Worm (Caenorhabditis elegans): ENCODE measurements around the gene Y41G9A.17.

DNA sequence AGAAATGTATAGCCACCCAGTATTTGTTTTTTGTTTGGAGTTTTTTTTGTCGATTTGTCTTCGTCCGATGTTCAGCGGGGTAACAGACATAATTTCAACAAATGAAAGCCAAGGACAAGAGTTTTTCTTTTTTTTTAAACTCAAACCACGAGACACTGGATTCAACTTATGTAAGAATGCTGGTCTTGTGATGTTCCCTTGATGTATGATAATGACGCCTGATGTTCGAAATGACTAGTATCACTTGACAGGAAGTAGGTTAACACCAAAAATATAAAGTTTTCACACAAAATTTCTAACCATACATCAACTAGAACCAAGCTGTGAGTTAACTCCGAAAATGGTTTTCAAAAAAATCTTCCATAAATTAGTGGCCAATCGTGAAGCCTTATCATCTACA lies 29.3 kb downstream of the Y41G9A.17 start:
- TF ChIP-seq tab-1 (GFP tag; IDR thresholded peaks at IDR 0.05) (no peak), T22C8.4 (GFP tag; IDR thresholded peaks at IDR 0.05) (no peak), ztf-29 (GFP tag; IDR thresholded peaks at IDR 0.05) (no peak), ref-1 (GFP tag; conservative IDR thresholded peaks at IDR 0.05) (no peak), ztf-23 (GFP tag; IDR thresholded peaks at IDR 0.05) (no peak), flt-1 (GFP tag; IDR thresholded peaks at IDR 0.05) (no peak), klf-2 (GFP tag; conservative IDR thresholded peaks at IDR 0.05) (no peak), cog-1 (tag; optimal IDR thresholded peaks at IDR 0.05) (no peak), med-1 (GFP tag; optimal IDR thresholded peaks at IDR 0.05; ENCODE audit: insufficient read depth) (no peak)
